Fruit fly (Drosophila melanogaster) whole organism, prepupa: Measurements from ENCODE around the gene CG33688.
A peak's percentile ranks its signal among the peaks of the same experiment; 100 is the strongest.

Experiments used
- CG11762 ChIP-seq: fragments of 200-800 bp; sonication (Bioruptor generic); optimal IDR thresholded peaks from 3 replicates; lab custom pipeline; 2016; ENCODE audit warnings: missing biosample characterization, missing genetic modification characterization; ENCODE audit not compliant: insufficient read depth
- CG6163 ChIP-seq: fragments of 200-800 bp; sonication (Bioruptor generic); IDR thresholded peaks from 3 replicates; pipeline ENCODE4 v1.3.6; 2022; ENCODE audit warnings: missing biosample characterization, missing genetic modification characterization
- CG8119 ChIP-seq: fragments of 200-800 bp; sonication (Bioruptor generic); IDR thresholded peaks from 3 replicates; pipeline ENCODE4 v1.3.6; 2022; ENCODE audit warnings: missing biosample characterization, missing genetic modification characterization
- Ets21C ChIP-seq: fragments of 200-800 bp; sonication (Bioruptor generic); optimal IDR thresholded peaks from 3 replicates; lab custom pipeline; 2016; ENCODE audit warnings: missing biosample characterization, missing genetic modification characterization
- Hr39 ChIP-seq: fragments of 200-800 bp; sonication (Bioruptor generic); optimal IDR thresholded peaks from 2 replicates; lab custom pipeline; 2016; ENCODE audit warnings: missing biosample characterization, missing genetic modification characterization
- OdsH ChIP-seq: fragments of 200-800 bp; sonication (Bioruptor generic); optimal IDR thresholded peaks from 3 replicates; lab custom pipeline; 2016; ENCODE audit warnings: missing biosample characterization, missing genetic modification characterization
- Sox14 ChIP-seq: fragments of 200-800 bp; sonication (Bioruptor generic); optimal IDR thresholded peaks from 3 replicates; lab custom pipeline; 2016; ENCODE audit warnings: missing biosample characterization, missing genetic modification characterization
- lz ChIP-seq: fragments of 200-800 bp; sonication (Bioruptor generic); optimal IDR thresholded peaks from 3 replicates; lab custom pipeline; 2016; ENCODE audit warnings: missing biosample characterization, missing genetic modification characterization
- pdm3 ChIP-seq: fragments of 200-800 bp; sonication (Bioruptor generic); optimal IDR thresholded peaks from 3 replicates; lab custom pipeline; 2016; ENCODE audit warnings: missing biosample characterization, missing genetic modification characterization
- ss ChIP-seq, 2 experiments: fragments of 200-800 bp; sonication (Bioruptor generic); optimal IDR thresholded peaks; 2 replicates in 1 of 2; 3 replicates in 1 of 2; lab custom pipeline; 2017 to 2018; ENCODE audit warnings: mild to moderate bottlenecking in 2 of 2, missing biosample characterization in 2 of 2, missing genetic modification characterization in 2 of 2, moderate library complexity in 1 of 2

DNA sequence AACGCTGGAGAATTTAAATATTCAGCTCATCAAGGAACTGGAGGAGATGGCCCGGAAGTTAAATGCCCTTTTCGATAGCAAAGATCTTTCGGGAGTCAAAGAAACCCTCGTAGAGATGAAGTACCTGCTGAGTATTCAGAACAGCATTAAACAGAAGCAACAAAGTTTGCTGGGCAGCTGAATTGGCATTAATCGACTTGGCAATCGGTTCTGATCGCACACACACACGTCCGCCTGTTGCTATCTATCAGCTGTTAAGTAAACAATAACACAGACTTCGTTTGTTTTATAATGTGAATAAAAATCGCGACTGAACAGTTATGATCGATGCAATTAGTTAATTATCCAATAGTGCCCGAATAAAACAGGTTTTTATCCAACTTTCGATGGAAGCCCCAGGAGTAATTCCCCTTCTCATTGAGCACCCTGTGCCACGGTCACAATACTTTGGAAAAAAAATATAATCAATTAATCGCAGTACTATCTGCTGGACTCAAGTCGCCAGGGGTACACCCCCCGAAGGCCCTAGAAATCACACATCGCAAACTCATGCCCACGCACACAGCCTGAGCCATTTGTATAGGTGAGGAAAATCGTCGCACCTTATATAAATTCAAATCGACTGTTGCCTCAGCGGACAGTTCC is 35.0 kb downstream of the CG33688 start:
- TF ChIP-seq CG11762 (GFP tag; lab: Kevin White, UChicago) (no peak), Ets21C (GFP tag; lab: Kevin White, UChicago) (no peak), ss (GFP tag; optimal IDR thresholded peaks at IDR 0.05; lab: Kevin White, UChicago) (no peak), lz (no peak), CG6163 (GFP tag; lab: Robert Waterston, UW) (no peak), Sox14 (GFP tag; lab: Kevin White, UChicago) (peak; percentile 38), pdm3 (GFP tag; lab: Kevin White, UChicago) (no peak), OdsH (GFP tag; lab: Kevin White, UChicago) (no peak), CG8119 (GFP tag; lab: Robert Waterston, UW) (no peak), Hr39 (GFP tag; lab: Kevin White, UChicago) (no peak)
